Fruit fly (Drosophila melanogaster): ENCODE results near the gene GV1.

The GV1 gene

dm6 chr3L:1810288-1810687 is at the start of gene GV1:
Gene GV1, plus strand, starts transcription at chr3L:1810588.
- peak; percentile 98 for TF ChIP-seq nom (GFP tag; optimal IDR thresholded peaks at IDR 0.05)
- peak; percentile 54 for TF ChIP-seq CG13894 (tag; optimal IDR thresholded peaks at IDR 0.05)
- TF ChIP-seq chm (GFP tag; IDR thresholded peaks at IDR 0.05): 0 out of 2 replicates have a peak, but pooled peaks have one; percentile 17
- peak; percentile 51 for TF ChIP-seq CG10543 (GFP tag; optimal IDR thresholded peaks at IDR 0.05)
- no peak for TF ChIP-seq pum (GFP tag; optimal IDR thresholded peaks at IDR 0.05)
- TF ChIP-seq chinmo (GFP tag; IDR thresholded peaks at IDR 0.05; ENCODE audit: partially characterized antibody): peak; percentile 87; the same call in 2 of the 4 replicates
- TF ChIP-seq lab (GFP tag; optimal IDR thresholded peaks at IDR 0.05): peak; percentile 9
- peak; percentile 15; the same call in 1 of the 2 replicates for TF ChIP-seq vvl (GFP tag; IDR thresholded peaks at IDR 0.05)
- peak; percentile 62 for TF ChIP-seq Drgx (GFP tag; IDR thresholded peaks at IDR 0.05)
- TF ChIP-seq Ets65A (GFP tag): peak; percentile 80
- TF ChIP-seq ac (GFP tag; optimal IDR thresholded peaks at IDR 0.05): no peak
- 0 out of 2 replicates have a peak, but pooled peaks have one; percentile 8 for TF ChIP-seq Atf6 (GFP tag; IDR thresholded peaks at IDR 0.05)
- no peak for TF ChIP-seq tap (tag; optimal IDR thresholded peaks at IDR 0.05)
- peak; percentile 3 for TF ChIP-seq CG34376 (GFP tag; optimal IDR thresholded peaks at IDR 0.05)
- TF ChIP-seq CG8290 (GFP tag; optimal IDR thresholded peaks at IDR 0.05): no peak
- peak in 1 of 2 experiments; percentile 27 for TF ChIP-seq CG8290 (tag; optimal IDR thresholded peaks at IDR 0.05)
- peak; percentile 52; the same call in 1 of the 2 replicates for TF ChIP-seq rib (GFP tag; IDR thresholded peaks at IDR 0.05)
- TF ChIP-seq CG15514 (GFP tag; optimal IDR thresholded peaks at IDR 0.05): peak; percentile 5
- peak; percentile 97 for TF ChIP-seq CG11504 (tag; optimal IDR thresholded peaks at IDR 0.05)
- no peak for TF ChIP-seq CG12744 (GFP tag; optimal IDR thresholded peaks at IDR 0.05)
- TF ChIP-seq aop (GFP tag; IDR thresholded peaks at IDR 0.05): no peak
- TF ChIP-seq Deaf1 (tag; optimal IDR thresholded peaks at IDR 0.05): peak; percentile 93
- TF ChIP-seq CG17186 (GFP tag; optimal IDR thresholded peaks at IDR 0.05): no peak
- no peak for TF ChIP-seq CG16779 (GFP tag; IDR thresholded peaks at IDR 0.05)
- TF ChIP-seq Med (GFP tag): peak; percentile 59
- no peak for TF ChIP-seq B-H2 (GFP tag; optimal IDR thresholded peaks at IDR 0.05)
- no peak for TF ChIP-seq Nf-YA (GFP tag; IDR thresholded peaks at IDR 0.05)
- peak; percentile 66 for TF ChIP-seq CG12769 (tag; optimal IDR thresholded peaks at IDR 0.05)
- TF ChIP-seq bsh (GFP tag; optimal IDR thresholded peaks at IDR 0.05): peak in 1 of 2 experiments; percentile 94
- TF ChIP-seq hth (optimal IDR thresholded peaks at IDR 0.05): no peak
- TF ChIP-seq mam (GFP tag; optimal IDR thresholded peaks at IDR 0.05): no peak
- TF ChIP-seq NC2β (GFP tag; optimal IDR thresholded peaks at IDR 0.05): no peak

DNA sequence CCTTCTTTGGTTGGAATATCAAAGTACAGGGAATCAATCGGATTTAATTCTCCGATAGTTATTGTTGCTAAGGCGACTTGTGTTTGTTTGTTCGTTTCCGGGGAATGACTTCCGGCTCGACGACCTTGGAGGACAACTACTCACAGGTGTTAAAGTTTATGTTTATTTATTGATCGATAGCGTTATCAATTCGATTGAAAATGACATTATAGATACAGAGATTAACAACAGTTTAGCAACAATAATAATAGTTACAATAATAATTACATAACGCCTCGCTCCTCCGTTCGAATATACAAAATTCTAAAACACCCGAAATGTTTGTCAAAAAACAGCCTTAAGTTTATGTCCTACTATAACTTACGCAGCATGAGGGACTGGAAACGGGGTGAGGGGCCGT is 38.7 kb upstream of the GV1 start, which contains the start of gene Dhc62B:
TSS of gene Dhc62B (minus strand) at position 101 of the 400 bp plus-strand sequence.
- TF ChIP-seq fd102C (GFP tag; optimal IDR thresholded peaks at IDR 0.05) (no peak), CG4282 (GFP tag; optimal IDR thresholded peaks at IDR 0.05) (no peak), klu (GFP tag; IDR thresholded peaks at IDR 0.05) (no peak)

dm6 chr3L:1772593-1772992 is 37.8 kb upstream of the GV1 start:
- TF ChIP-seq kay (GFP tag; optimal IDR thresholded peaks at IDR 0.05) (no peak), Nf-YA (GFP tag; IDR thresholded peaks at IDR 0.05) (no peak), CG15479 (GFP tag; optimal IDR thresholded peaks at IDR 0.05) (peak; percentile 84), zen (tag; optimal IDR thresholded peaks at IDR 0.05) (peak; percentile 72), CG7745 (tag; optimal IDR thresholded peaks at IDR 0.05) (no peak), Bteb2 (GFP tag; optimal IDR thresholded peaks at IDR 0.05) (no peak), CG13775 (GFP tag; optimal IDR thresholded peaks at IDR 0.05) (no peak), CG6254 (GFP tag; optimal IDR thresholded peaks at IDR 0.05) (no peak), fd64A (GFP tag; optimal IDR thresholded peaks at IDR 0.05) (no peak), Xbp1 (GFP tag; optimal IDR thresholded peaks at IDR 0.05) (no peak)
